Worm (Caenorhabditis elegans): ENCODE results near the gene srj-14.

Gene srj-14

DNA sequence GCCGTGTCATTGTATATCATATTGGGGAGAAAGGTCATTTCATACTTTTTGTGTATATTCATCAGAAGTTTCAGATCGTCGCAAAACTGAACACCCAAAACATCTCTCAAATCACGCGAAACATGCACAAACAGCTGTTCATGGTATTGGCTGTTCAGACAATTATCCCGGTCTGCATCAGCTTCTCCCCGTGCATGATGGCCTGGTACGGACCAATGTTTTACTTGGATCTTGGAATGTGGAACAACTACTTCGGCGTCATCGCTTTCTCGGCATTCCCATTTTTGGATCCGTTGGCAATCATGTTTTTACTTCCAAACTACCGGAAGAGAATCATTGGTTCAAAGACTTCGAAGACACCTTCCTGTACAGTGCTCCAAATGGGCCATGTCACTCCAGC, 34.0 kb downstream of the srj-14 start:
- TF ChIP-seq ceh-8 (GFP tag; optimal IDR thresholded peaks at IDR 0.05) (no peak), ceh-88 (GFP tag; IDR thresholded peaks at IDR 0.05) (no peak), C34B4.2 (tag; optimal IDR thresholded peaks at IDR 0.05) (no peak), vab-15 (tag; optimal IDR thresholded peaks at IDR 0.05) (no peak), nhr-85 (tag) (no peak), alr-1 (tag; optimal IDR thresholded peaks at IDR 0.05; ENCODE audit: borderline replicate concordance) (no peak), nhr-90 (tag; optimal IDR thresholded peaks at IDR 0.05; ENCODE audit: poor library complexity) (no peak), lir-3 (tag; optimal IDR thresholded peaks at IDR 0.05; ENCODE audit: poor library complexity) (no peak), mep-1 (tag; optimal IDR thresholded peaks at IDR 0.05) (no peak), irx-1 (tag; optimal IDR thresholded peaks at IDR 0.05) (no peak), hlh-4 (tag; optimal IDR thresholded peaks at IDR 0.05) (no peak)

DNA sequence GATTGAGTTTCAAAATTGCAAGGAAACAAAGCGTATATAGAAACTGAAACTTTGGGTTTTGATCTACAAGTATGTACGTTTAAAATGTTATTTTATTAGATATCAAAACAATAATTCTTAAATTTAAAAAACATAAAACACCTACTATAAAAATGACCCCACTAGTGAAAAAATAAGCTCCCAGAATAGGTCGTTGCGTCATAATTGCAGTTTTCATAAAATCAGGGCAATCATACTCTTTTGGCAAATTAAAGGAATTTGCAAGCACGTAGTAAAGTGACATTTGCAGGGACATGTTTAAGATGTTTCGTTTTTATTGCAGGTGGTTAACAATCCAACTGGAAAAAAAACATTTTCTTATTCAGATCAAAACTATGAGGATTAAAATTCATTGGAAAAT, 39.0 kb downstream of the srj-14 start, which contains the start of gene srt-6:
srt-6 (minus strand) TSS at position 295 of the 400 bp plus-strand sequence.
- no peak for TF ChIP-seq nhr-84 (tag; optimal IDR thresholded peaks at IDR 0.05)
- TF ChIP-seq nhr-12 (tag; optimal IDR thresholded peaks at IDR 0.05): no peak
- no peak for TF ChIP-seq egl-13 (tag; optimal IDR thresholded peaks at IDR 0.05)
- TF ChIP-seq pqm-1 (tag; optimal IDR thresholded peaks at IDR 0.05): no peak
- TF ChIP-seq nhr-90 (tag; optimal IDR thresholded peaks at IDR 0.05; ENCODE audit: poor library complexity): no peak
- no peak for TF ChIP-seq elt-2 (tag; optimal IDR thresholded peaks at IDR 0.05)
- TF ChIP-seq nhr-76 (tag; optimal IDR thresholded peaks at IDR 0.05): no peak
- no peak for TF ChIP-seq tlp-1 (tag; optimal IDR thresholded peaks at IDR 0.05)
- TF ChIP-seq aha-1 (tag; optimal IDR thresholded peaks at IDR 0.05): no peak
- no peak for TF ChIP-seq nhr-71 (tag; optimal IDR thresholded peaks at IDR 0.05)
- TF ChIP-seq lin-39 (tag; optimal IDR thresholded peaks at IDR 0.05): no peak
- no peak for TF ChIP-seq zip-4 (GFP tag; optimal IDR thresholded peaks at IDR 0.05)

DNA sequence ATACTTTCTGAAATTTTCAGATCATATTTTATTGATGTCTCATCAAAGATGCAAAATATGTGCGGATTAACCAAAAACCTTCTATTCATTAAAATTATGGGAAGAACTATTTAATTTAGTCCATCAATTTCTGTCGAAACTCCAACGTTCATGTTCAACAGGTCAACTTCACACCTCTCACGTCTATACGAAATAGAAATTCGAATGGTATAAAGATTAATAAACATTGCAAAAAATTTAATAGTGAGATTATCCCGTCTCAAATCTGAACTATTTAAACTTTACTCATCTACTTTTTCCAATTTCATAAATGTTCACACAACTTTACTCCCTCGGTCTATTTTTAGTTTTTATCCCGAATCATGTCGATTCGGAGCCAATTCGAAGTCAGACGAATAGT, 40.1 kb downstream of the srj-14 start, which contains the start of gene R13D7.2:
R13D7.2 (plus strand) TSS at position 301 of the 400 bp plus-strand sequence.
- no peak for TF ChIP-seq aly-2 (tag; optimal IDR thresholded peaks at IDR 0.05)
- no peak for TF ChIP-seq sox-4 (tag; optimal IDR thresholded peaks at IDR 0.05)
- TF ChIP-seq nhr-237 (tag; optimal IDR thresholded peaks at IDR 0.05): no peak
- TF ChIP-seq mdl-1 (tag; optimal IDR thresholded peaks at IDR 0.05): no peak
- no peak for TF ChIP-seq sptf-1 (tag; optimal IDR thresholded peaks at IDR 0.05)
- no peak for TF ChIP-seq egl-13 (tag; optimal IDR thresholded peaks at IDR 0.05)

DNA sequence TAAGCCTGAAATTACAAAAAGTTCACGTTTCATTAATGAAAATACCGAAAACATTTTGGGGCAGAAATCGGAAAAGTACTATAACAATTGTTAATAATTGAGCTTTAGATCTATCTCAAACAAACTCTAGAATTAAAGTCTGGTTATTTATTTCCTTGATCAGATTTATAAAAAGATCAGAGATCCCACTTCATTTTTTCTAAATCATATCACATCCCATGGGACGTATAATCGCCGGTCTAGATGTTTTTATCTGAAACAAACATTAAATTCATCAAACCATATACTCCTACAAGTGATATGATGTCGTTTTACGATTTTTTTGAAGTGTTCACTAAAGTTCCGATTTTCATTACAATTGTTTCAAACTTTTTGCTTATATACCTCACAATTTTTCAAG, 42.2 kb downstream of the srj-14 start, which contains the start of gene str-41:
str-41 (plus strand) TSS at position 301 of the 400 bp plus-strand sequence.
- TF ChIP-seq efl-1 (optimal IDR thresholded peaks at IDR 0.05) (no peak), efl-1 (GFP tag; optimal IDR thresholded peaks at IDR 0.05 in 1 of 2) (peak in 1 of 2 experiments; percentile 13), lin-14 (GFP tag; optimal IDR thresholded peaks at IDR 0.05) (no peak)

DNA sequence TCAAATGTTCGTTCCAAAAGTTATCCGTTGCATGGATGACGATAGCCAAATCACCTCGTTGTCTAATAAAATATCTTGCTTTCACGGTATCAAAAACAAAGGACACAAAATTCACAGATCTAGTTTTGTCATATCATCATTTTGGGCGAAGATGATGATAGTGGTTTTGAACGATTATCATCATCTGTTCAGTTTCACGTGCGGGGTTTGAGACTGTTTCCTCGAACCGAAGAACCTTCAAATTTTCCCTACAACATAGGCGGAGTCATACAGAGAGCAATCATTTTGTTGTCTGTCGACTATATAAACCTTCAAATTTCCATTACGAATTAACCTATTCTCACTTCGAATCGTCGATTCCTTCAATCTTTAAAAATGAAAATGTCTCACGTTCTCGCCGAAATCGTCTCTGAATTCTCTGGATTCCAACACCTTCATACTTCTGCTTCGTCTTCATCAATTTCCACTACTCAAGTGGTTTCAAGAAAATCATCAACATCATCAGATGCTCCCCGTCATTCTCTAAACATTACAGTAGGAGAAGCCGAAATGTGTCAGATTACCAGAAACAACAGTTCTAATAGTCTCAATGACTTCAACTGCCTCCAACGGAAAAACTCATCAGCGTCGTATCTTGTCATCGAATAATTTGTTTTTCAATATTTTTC, 43.7 kb downstream of the srj-14 start, which contains the start of gene F18E3.11:
F18E3.11 (plus strand) TSS at position 376 of the 668 bp plus-strand sequence.
- TF ChIP-seq zag-1 (tag; optimal IDR thresholded peaks at IDR 0.05): no peak
- TF ChIP-seq blmp-1 (tag; optimal IDR thresholded peaks at IDR 0.05): peak; percentile 67
- no peak for TF ChIP-seq efl-3 (GFP tag; optimal IDR thresholded peaks at IDR 0.05)
- no peak for TF ChIP-seq elt-2 (tag; optimal IDR thresholded peaks at IDR 0.05)
- no peak for TF ChIP-seq ztf-11 (tag; optimal IDR thresholded peaks at IDR 0.05)
- TF ChIP-seq tbx-2 (tag; optimal IDR thresholded peaks at IDR 0.05): peak; percentile 47
- no peak for TF ChIP-seq nhr-76 (tag; optimal IDR thresholded peaks at IDR 0.05)
- no peak for TF ChIP-seq dpl-1 (GFP tag; optimal IDR thresholded peaks at IDR 0.05)
- no peak for TF ChIP-seq F16B12.6 (tag; optimal IDR thresholded peaks at IDR 0.05)
- no peak for TF ChIP-seq zip-4 (GFP tag; optimal IDR thresholded peaks at IDR 0.05)
- no peak for TF ChIP-seq lin-39 (tag; optimal IDR thresholded peaks at IDR 0.05)
- TF ChIP-seq ceh-63 (GFP tag; optimal IDR thresholded peaks at IDR 0.05): no peak
- TF ChIP-seq irx-1 (tag; optimal IDR thresholded peaks at IDR 0.05): no peak
- TF ChIP-seq C34B4.2 (tag; optimal IDR thresholded peaks at IDR 0.05): no peak
- TF ChIP-seq mef-2 (tag; optimal IDR thresholded peaks at IDR 0.05): no peak
- TF ChIP-seq fkh-8 (tag; optimal IDR thresholded peaks at IDR 0.05): no peak
- no peak for TF ChIP-seq fos-1 (tag; optimal IDR thresholded peaks at IDR 0.05)
- TF ChIP-seq sox-4 (tag; optimal IDR thresholded peaks at IDR 0.05): no peak
- TF ChIP-seq C04F5.9 (tag; optimal IDR thresholded peaks at IDR 0.05): no peak
- TF ChIP-seq ces-1 (GFP tag; optimal IDR thresholded peaks at IDR 0.05): no peak
- TF ChIP-seq ceh-8 (GFP tag; optimal IDR thresholded peaks at IDR 0.05): no peak
- peak in 3 of 6 experiments; percentile 31 to 88 (median 60) for TF ChIP-seq elt-3 (tag; optimal IDR thresholded peaks at IDR 0.05)
- no peak for TF ChIP-seq ets-5 (GFP tag; IDR thresholded peaks at IDR 0.05)
- peak; percentile 90 for TF ChIP-seq nhr-85 (tag)
